Fruit fly (Drosophila melanogaster) whole organism, prepupa: ENCODE data around the gene Cyp4ac3.

Experiments used
- Blimp-1 ChIP-seq: fragments of 200-800 bp; sonication (Bioruptor generic); optimal IDR thresholded peaks from 3 replicates; lab custom pipeline; 2017; ENCODE audit warnings: missing biosample characterization, missing genetic modification characterization, mild to moderate bottlenecking, moderate library complexity, missing genetic modification reagents
- CG11762 ChIP-seq: fragments of 200-800 bp; sonication (Bioruptor generic); optimal IDR thresholded peaks from 3 replicates; lab custom pipeline; 2016; ENCODE audit warnings: missing biosample characterization, missing genetic modification characterization; ENCODE audit not compliant: insufficient read depth
- CG34406 ChIP-seq: fragments of 200-800 bp; sonication (Bioruptor generic); optimal IDR thresholded peaks from 3 replicates; lab custom pipeline; 2016; ENCODE audit warnings: missing biosample characterization, missing genetic modification characterization
- CG4318 ChIP-seq: fragments of 200-800 bp; sonication (Bioruptor generic); optimal IDR thresholded peaks from 3 replicates; lab custom pipeline; 2017; ENCODE audit warnings: missing biosample characterization, mild to moderate bottlenecking, missing genetic modification characterization
- lz ChIP-seq: fragments of 200-800 bp; sonication (Bioruptor generic); optimal IDR thresholded peaks from 3 replicates; lab custom pipeline; 2016; ENCODE audit warnings: missing biosample characterization, missing genetic modification characterization

- TF ChIP-seq Blimp-1 (no peak), CG11762 (GFP tag; lab: Kevin White, UChicago) (no peak), CG34406 (GFP tag; lab: Kevin White, UChicago) (no peak), lz (GFP tag; lab: Kevin White, UChicago) (no peak), CG4318 (GFP tag; lab: Kevin White, UChicago) (no peak)
These were observed 16.6 kb upstream of the Cyp4ac3 start for dm6 chr2L:5251725-5252124.
